Worm (Caenorhabditis elegans) whole organism, L4/young adult: ENCODE results near the gene ttll-5.

Experiments used
- W03F9.2 ChIP-seq: fragments of 150-350 bp; optimal IDR thresholded peaks from 2 replicates; lab custom pipeline; 2014; ENCODE audit warnings: missing biosample characterization, missing genetic modification characterization
- dao-5 ChIP-seq: sonication (generic microtip); optimal IDR thresholded peaks from 2 replicates; lab custom pipeline; 2016; ENCODE audit warnings: missing genotype, missing genetic modification characterization, moderate library complexity, missing compliant biosample characterization
- him-1 ChIP-seq: sonication (generic microtip); optimal IDR thresholded peaks from 2 replicates; lab custom pipeline; 2016; ENCODE audit warnings: missing genotype, missing genetic modification reagents, missing genetic modification characterization, missing compliant biosample characterization

ce11 chrV:11554260-11554659 lies 45.4 kb downstream of the ttll-5 start, which contains the start of gene duo-1:
- TF ChIP-seq W03F9.2 (tag; lab: Kevin White, UChicago) (no peak), him-1 (tag; lab: Kevin White, UChicago) (no peak), dao-5 (tag; lab: Kevin White, UChicago) (no peak)
